Fruit fly (Drosophila melanogaster): ENCODE results near the gene alphaTub85E.

DNA sequence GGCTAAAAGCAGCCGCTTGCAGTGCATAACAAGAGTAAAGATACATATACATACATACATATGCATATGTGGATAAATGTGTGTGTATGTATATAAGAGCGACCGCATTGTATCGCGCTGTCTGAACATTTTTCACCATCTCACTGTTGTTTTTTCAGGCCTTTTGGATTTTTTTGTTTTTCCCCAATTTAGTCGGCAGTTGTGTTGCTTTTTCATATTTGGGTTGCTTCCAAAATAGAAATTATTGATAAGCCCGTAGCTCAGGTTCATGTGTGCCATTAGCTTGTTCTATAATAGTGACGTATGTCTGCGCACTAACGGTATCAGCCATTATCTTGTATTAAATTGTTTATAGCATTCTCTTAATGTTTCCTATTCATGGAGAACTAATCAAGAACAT, 32.5 kb downstream of the alphaTub85E start:
- TF ChIP-seq sv (GFP tag; optimal IDR thresholded peaks at IDR 0.05) (no peak), rgr (GFP tag; optimal IDR thresholded peaks at IDR 0.05) (no peak), woc (GFP tag; optimal IDR thresholded peaks at IDR 0.05) (no peak)
